Fruit fly (Drosophila melanogaster) whole organism, embryonic: ENCODE data around the gene Gr28a.

Experiments used
- CG1024 ChIP-seq: fragments of 200-800 bp; sonication (Bioruptor generic); IDR thresholded peaks from 2 replicates; pipeline ENCODE4 v1.3.6; 2022; ENCODE audit warnings: missing biosample characterization, missing genetic modification characterization
- HHEX ChIP-seq: fragments of 200-800 bp; sonication (Bioruptor generic); optimal IDR thresholded peaks from 3 replicates; lab custom pipeline; 2017; ENCODE audit warnings: missing biosample characterization, mild to moderate bottlenecking, missing genetic modification characterization, missing genetic modification reagents
- Side ChIP-seq: fragments of 200-800 bp; sonication (Bioruptor generic); optimal IDR thresholded peaks from 2 replicates; lab custom pipeline; 2016; ENCODE audit warnings: missing biosample characterization, missing genetic modification characterization
- gcm ChIP-seq: fragments of 200-800 bp; sonication (Bioruptor generic); optimal IDR thresholded peaks from 2 replicates; lab custom pipeline; 2019; ENCODE audit warnings: missing biosample characterization, mild to moderate bottlenecking, missing genetic modification characterization, moderate library complexity

DNA sequence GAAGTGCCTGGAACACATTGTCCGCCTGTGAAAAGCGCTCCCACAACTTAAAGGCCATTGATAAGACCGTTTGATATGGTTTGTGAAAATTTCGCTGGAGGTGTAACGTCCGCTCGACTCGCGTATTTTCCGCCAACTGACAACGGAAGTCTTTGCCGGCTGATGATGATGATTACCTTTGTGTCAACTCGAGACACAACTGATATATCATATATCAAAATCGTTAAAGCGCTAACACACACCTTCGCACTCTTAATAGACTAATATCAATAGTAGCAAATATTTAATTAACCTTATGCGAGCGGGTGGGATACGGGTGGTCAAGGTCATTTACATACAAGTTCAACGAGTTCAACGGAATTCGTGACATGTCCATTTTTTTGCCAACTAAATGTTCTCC, at the start of gene Gr28a:
- TF ChIP-seq CG1024 = no peak
- TF ChIP-seq HHEX = no peak
- TF ChIP-seq Side (GFP tag; lab: Kevin White, UChicago) = no peak
- no peak for TF ChIP-seq gcm (GFP tag; lab: Kevin White, UChicago)
